Fruit fly (Drosophila melanogaster) whole organism, wandering third instar larva: Measurements from ENCODE around the gene CG14691.

Experiments used
- CG9705 ChIP-seq: fragments of 200-800 bp; sonication (Bioruptor generic); optimal IDR thresholded peaks from 2 replicates; lab custom pipeline; 2018; ENCODE audit warnings: missing biosample characterization, mild to moderate bottlenecking, missing genetic modification characterization
- N ChIP-seq: fragments of >200 bp; optimal IDR thresholded peaks from 2 replicates; lab custom pipeline; 2018; ENCODE audit warnings: missing biosample characterization, missing external identifiers, missing genetic modification characterization
- OdsH ChIP-seq: fragments of 200-800 bp; sonication (Bioruptor generic); optimal IDR thresholded peaks from 2 replicates; lab custom pipeline; 2016; ENCODE audit warnings: missing biosample characterization, mild to moderate bottlenecking, missing genetic modification characterization
- br ChIP-seq: fragments of 200-800 bp; sonication (Bioruptor generic); optimal IDR thresholded peaks from 2 replicates; lab custom pipeline; 2016; ENCODE audit warnings: missing biosample characterization, missing genetic modification characterization
- brk ChIP-seq: fragments of 200-800 bp; sonication (Bioruptor generic); optimal IDR thresholded peaks from 2 replicates; lab custom pipeline; 2016; ENCODE audit warnings: missing biosample characterization, mild to moderate bottlenecking, missing genetic modification characterization
- usp ChIP-seq: fragments of >200 bp; optimal IDR thresholded peaks from 2 replicates; lab custom pipeline; 2017; ENCODE audit warnings: missing biosample characterization, missing genetic modification characterization

DNA sequence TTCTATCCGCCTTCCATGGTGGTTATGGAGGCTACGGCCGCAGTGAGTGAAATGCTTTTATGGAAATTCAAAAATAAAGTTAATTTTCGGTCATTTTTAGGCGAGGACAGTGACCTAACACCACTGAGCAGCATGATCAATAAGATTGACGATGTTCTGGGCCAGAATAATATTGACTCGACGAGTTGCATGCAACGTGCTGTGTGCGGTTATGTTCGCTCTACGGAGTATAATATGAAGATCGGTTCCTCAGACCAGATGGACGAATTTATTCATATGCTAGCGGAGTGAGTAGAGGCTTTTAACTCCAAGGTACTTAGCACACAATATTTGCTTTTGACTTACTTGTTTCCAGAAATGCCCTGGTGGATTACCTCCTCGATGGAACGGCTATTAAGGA lies 24.7 kb upstream of the CG14691 start:
- TF ChIP-seq CG9705 (GFP tag; lab: Kevin White, UChicago) (no peak), N (GFP tag; lab: Kevin White, UChicago) (no peak), brk (no peak), OdsH (GFP tag; lab: Kevin White, UChicago) (no peak), br (GFP tag; lab: Kevin White, UChicago) (no peak), usp (GFP tag; lab: Kevin White, UChicago) (no peak)
